Worm (Caenorhabditis elegans) whole organism, L1 larva: ENCODE results near the gene hum-6.

Experiments
- F16B12.6 ChIP-seq: fragments of 150-350 bp; optimal IDR thresholded peaks from 2 replicates; lab custom pipeline; 2014; ENCODE audit warnings: missing biosample characterization, missing genetic modification characterization
- aha-1 ChIP-seq: fragments of 150-350 bp; optimal IDR thresholded peaks from 2 replicates; lab custom pipeline; 2014; ENCODE audit warnings: missing biosample characterization, missing genetic modification characterization
- aly-2 ChIP-seq: fragments of 150-350 bp; optimal IDR thresholded peaks from 2 replicates; lab custom pipeline; 2014; ENCODE audit warnings: missing biosample characterization, missing genetic modification characterization
- lin-39 ChIP-seq: fragments of 150-350 bp; optimal IDR thresholded peaks from 2 replicates; lab custom pipeline; 2014; ENCODE audit warnings: missing biosample characterization, missing genetic modification reagents, missing genetic modification characterization
- mdl-1 ChIP-seq, 2 experiments: fragments of 150-350 bp; optimal IDR thresholded peaks; 2 replicates each; lab custom pipeline; 2014 to 2017; ENCODE audit warnings: missing biosample characterization in 2 of 2, missing genetic modification characterization in 2 of 2, inconsistent platforms in 1 of 2
- skn-1 ChIP-seq: fragments of 150-350 bp; optimal IDR thresholded peaks from 2 replicates; lab custom pipeline; 2014; ENCODE audit warnings: missing biosample characterization, missing genetic modification characterization
- snpc-4 ChIP-seq: fragments of 150-350 bp; optimal IDR thresholded peaks from 2 replicates; lab custom pipeline; 2014; ENCODE audit warnings: missing biosample characterization, missing genetic modification characterization
- tlp-1 ChIP-seq: fragments of 150-350 bp; optimal IDR thresholded peaks from 2 replicates; lab custom pipeline; 2014; ENCODE audit warnings: missing biosample characterization, missing genetic modification characterization

ce11 chrX:2316205-2316604 is 13.3 kb downstream of the hum-6 start:
- TF ChIP-seq tlp-1 (tag; lab: Kevin White, UChicago) (no peak), mdl-1 (tag; optimal IDR thresholded peaks at IDR 0.05; lab: Kevin White, UChicago) (peak in 1 of 2 experiments; percentile 94), aha-1 (tag; lab: Kevin White, UChicago) (no peak), aly-2 (tag; lab: Kevin White, UChicago) (no peak), F16B12.6 (tag; lab: Kevin White, UChicago) (no peak), snpc-4 (tag; lab: Kevin White, UChicago) (no peak), lin-39 (tag; lab: Kevin White, UChicago) (no peak), skn-1 (peak; percentile 76)
